Fruit fly (Drosophila melanogaster): Measurements from ENCODE around the gene Task7.
A peak's percentile ranks its signal among the peaks of the same experiment; 100 is the strongest.

Gene Task7

dm6 chr3R:9399951-9400392 lies 12.1 kb downstream of the Task7 start, which contains the start of gene CG34117 (continued):
- peak; percentile 66 for TF ChIP-seq CG1603 (tag; optimal IDR thresholded peaks at IDR 0.05)
- TF ChIP-seq nerfin-1 (tag; optimal IDR thresholded peaks at IDR 0.05) = peak; percentile 77
- peak; percentile 10 for TF ChIP-seq Jarid2 (GFP tag; optimal IDR thresholded peaks at IDR 0.05)
- TF ChIP-seq chm (GFP tag; IDR thresholded peaks at IDR 0.05) = peak; percentile 52; the same call in 1 of the 2 replicates
- peak; percentile 37 for TF ChIP-seq croc (GFP tag; conservative IDR thresholded peaks at IDR 0.05)
- TF ChIP-seq CG15601 (tag; optimal IDR thresholded peaks at IDR 0.05) = peak; percentile 71
- 0 out of 3 replicates have a peak, but pooled peaks have one; percentile 46 for TF ChIP-seq CG6175 (GFP tag; IDR thresholded peaks at IDR 0.05)
- TF ChIP-seq Scr (GFP tag; IDR thresholded peaks at IDR 0.05; ENCODE audit: partially characterized antibody) = no peak
- peak; percentile 34 for TF ChIP-seq Atf3 (GFP tag; optimal IDR thresholded peaks at IDR 0.05)
- no peak for TF ChIP-seq Hr39 (optimal IDR thresholded peaks at IDR 0.05)
- peak; percentile 67 for TF ChIP-seq CG15514 (GFP tag; optimal IDR thresholded peaks at IDR 0.05)
- TF ChIP-seq CG13775 (GFP tag; optimal IDR thresholded peaks at IDR 0.05) = peak; percentile 80
- TF ChIP-seq zfh2 (GFP tag; optimal IDR thresholded peaks at IDR 0.05) = peak; percentile 54
- no peak for TF ChIP-seq prd (optimal IDR thresholded peaks at IDR 0.05)
- peak; percentile 90 for TF ChIP-seq prd (GFP tag; IDR thresholded peaks at IDR 0.05)
- peak; percentile 71 for TF ChIP-seq Awh (GFP tag; IDR thresholded peaks at IDR 0.05)
- no peak for TF ChIP-seq en (GFP tag; optimal IDR thresholded peaks at IDR 0.05)
- TF ChIP-seq CG14441 (GFP tag; IDR thresholded peaks at IDR 0.05) = peak; percentile 75; the same call in 1 of the 2 replicates
- peak; percentile 79 for TF ChIP-seq CG31441 (GFP tag; IDR thresholded peaks at IDR 0.05)
- peak; percentile 79 for TF ChIP-seq E2f1 (GFP tag; IDR thresholded peaks at IDR 0.05)
- TF ChIP-seq Abd-B (GFP tag; optimal IDR thresholded peaks at IDR 0.05) = peak; percentile 64
- peak; percentile 41 for TF ChIP-seq Ets97D (GFP tag; optimal IDR thresholded peaks at IDR 0.05)
- peak; percentile 71 for TF ChIP-seq caup (GFP tag; optimal IDR thresholded peaks at IDR 0.05; ENCODE audit: severe bottlenecking)
- TF ChIP-seq Doc2 (GFP tag; IDR thresholded peaks at IDR 0.05) = no peak
- TF ChIP-seq Xbp1 (GFP tag; optimal IDR thresholded peaks at IDR 0.05) = peak; percentile 91
- TF ChIP-seq dysf (GFP tag; IDR thresholded peaks at IDR 0.05) = peak; percentile 76; the same call in 2 of the 3 replicates
- TF ChIP-seq Trl (optimal IDR thresholded peaks at IDR 0.05) = no peak
- TF ChIP-seq Trl (GFP tag; optimal IDR thresholded peaks at IDR 0.05) = peak; percentile 56
- TF ChIP-seq oc (tag; optimal IDR thresholded peaks at IDR 0.05) = peak; percentile 55
- no peak for TF ChIP-seq Gsc (GFP tag; IDR thresholded peaks at IDR 0.05)
- TF ChIP-seq CG12942 (GFP tag; optimal IDR thresholded peaks at IDR 0.05) = peak; percentile 76
- no peak for TF ChIP-seq ac (GFP tag; optimal IDR thresholded peaks at IDR 0.05)
- TF ChIP-seq zfh1 (GFP tag; IDR thresholded peaks at IDR 0.05) = peak; percentile 92
- peak; percentile 64 for TF ChIP-seq CG18619 (GFP tag; optimal IDR thresholded peaks at IDR 0.05)
- peak; percentile 71 for TF ChIP-seq ssp (GFP tag; IDR thresholded peaks at IDR 0.05)
- TF ChIP-seq CG4360 (GFP tag; IDR thresholded peaks at IDR 0.05) = no peak; the same call in 1 of the 2 replicates
- peak; percentile 98 for TF ChIP-seq Elba2 (GFP tag; optimal IDR thresholded peaks at IDR 0.05)
- TF ChIP-seq pros (GFP tag; optimal IDR thresholded peaks at IDR 0.05) = no peak
- peak; percentile 76 for TF ChIP-seq Blimp-1 (GFP tag; optimal IDR thresholded peaks at IDR 0.05)
- peak; percentile 74 for TF ChIP-seq Oli (tag; optimal IDR thresholded peaks at IDR 0.05)
- peak; percentile 49 for TF ChIP-seq Hmx (GFP tag; optimal IDR thresholded peaks at IDR 0.05)
- TF ChIP-seq CG42726 (GFP tag; IDR thresholded peaks at IDR 0.05; ENCODE audit: partially characterized antibody) = peak; percentile 34; the same call in 1 of the 2 replicates
- no peak for TF ChIP-seq CG6654 (GFP tag; optimal IDR thresholded peaks at IDR 0.05)
- TF ChIP-seq CG12071 (GFP tag; optimal IDR thresholded peaks at IDR 0.05) = peak; percentile 30
- peak; percentile 65 for TF ChIP-seq CrebB (tag; optimal IDR thresholded peaks at IDR 0.05)
- TF ChIP-seq CG6791 (GFP tag; IDR thresholded peaks at IDR 0.05; ENCODE audit: partially characterized antibody) = no peak
- TF ChIP-seq psq (GFP tag; optimal IDR thresholded peaks at IDR 0.05) = peak; percentile 53
- TF ChIP-seq zen (tag; optimal IDR thresholded peaks at IDR 0.05) = peak; percentile 82
- TF ChIP-seq CG1024 (GFP tag; IDR thresholded peaks at IDR 0.05) = peak; percentile 67
- peak; percentile 88 for TF ChIP-seq CG2712 (tag; optimal IDR thresholded peaks at IDR 0.05)
- peak; percentile 88 for TF ChIP-seq Rfx (GFP tag; IDR thresholded peaks at IDR 0.05)

Measured in whole organism, embryonic.